Fruit fly (Drosophila melanogaster) whole organism, adult: ENCODE measurements around the gene Ork1.

Experiments used
- CG11617 ChIP-seq: fragments of 200-800 bp; sonication (Bioruptor generic); optimal IDR thresholded peaks from 2 replicates; lab custom pipeline; 2017; ENCODE audit warnings: mild to moderate bottlenecking, missing biosample characterization, missing genetic modification reagents, missing genetic modification characterization
- CG12768 ChIP-seq: fragments of 200-800 bp; sonication (Bioruptor generic); optimal IDR thresholded peaks from 2 replicates; lab custom pipeline; 2017; ENCODE audit warnings: missing biosample characterization, missing genetic modification characterization, mild to moderate bottlenecking, moderate library complexity, missing genetic modification reagents
- CG14711 ChIP-seq: fragments of 200-800 bp; sonication (Bioruptor generic); optimal IDR thresholded peaks from 2 replicates; lab custom pipeline; 2018; ENCODE audit warnings: missing biosample characterization, mild to moderate bottlenecking, missing genetic modification characterization, moderate library complexity
- CG1620 ChIP-seq: fragments of 200-800 bp; sonication (Bioruptor generic); optimal IDR thresholded peaks from 2 replicates; lab custom pipeline; 2016; ENCODE audit warnings: missing biosample characterization, missing genetic modification characterization
- CG33017 ChIP-seq: fragments of 200-800 bp; sonication (Bioruptor generic); optimal IDR thresholded peaks from 2 replicates; lab custom pipeline; 2018; ENCODE audit warnings: missing biosample characterization, mild to moderate bottlenecking, missing genetic modification characterization, moderate library complexity
- CG5204 ChIP-seq: fragments of 200-800 bp; sonication (Bioruptor generic); optimal IDR thresholded peaks from 2 replicates; lab custom pipeline; 2016; ENCODE audit warnings: missing biosample characterization, missing genetic modification characterization
- CG7045 ChIP-seq: fragments of 200-800 bp; sonication (Bioruptor generic); optimal IDR thresholded peaks from 2 replicates; lab custom pipeline; 2017; ENCODE audit warnings: missing biosample characterization, mild to moderate bottlenecking, missing genetic modification characterization
- CG7101 ChIP-seq: fragments of 200-800 bp; sonication (Bioruptor generic); optimal IDR thresholded peaks from 2 replicates; lab custom pipeline; 2018; ENCODE audit warnings: missing biosample characterization, mild to moderate bottlenecking, missing genetic modification characterization, moderate library complexity
- Clk ChIP-seq: fragments of 200-800 bp; sonication (Bioruptor generic); optimal IDR thresholded peaks from 2 replicates; lab custom pipeline; 2017; ENCODE audit warnings: missing biosample characterization, missing genetic modification characterization
- Crg-1 ChIP-seq: fragments of 200-800 bp; sonication (Bioruptor generic); optimal IDR thresholded peaks from 2 replicates; lab custom pipeline; 2016; ENCODE audit warnings: missing biosample characterization, missing genetic modification characterization
- Hr96 ChIP-seq: fragments of 200-800 bp; sonication (Bioruptor generic); optimal IDR thresholded peaks from 2 replicates; lab custom pipeline; 2016; ENCODE audit warnings: missing biosample characterization, missing genetic modification characterization
- Mnt ChIP-seq: fragments of 200-800 bp; sonication (Bioruptor generic); optimal IDR thresholded peaks from 2 replicates; lab custom pipeline; 2016; ENCODE audit warnings: missing biosample characterization, mild to moderate bottlenecking, missing genetic modification characterization
- bab1 ChIP-seq: fragments of 200-800 bp; sonication (Bioruptor generic); optimal IDR thresholded peaks from 3 replicates; lab custom pipeline; 2019; ENCODE audit warnings: missing biosample characterization, mild to moderate bottlenecking, missing genetic modification characterization, moderate library complexity
- cic ChIP-seq: fragments of 200-800 bp; sonication (Bioruptor generic); optimal IDR thresholded peaks from 2 replicates; lab custom pipeline; 2017; ENCODE audit warnings: missing biosample characterization, mild to moderate bottlenecking, missing genetic modification characterization, moderate library complexity
- cnc ChIP-seq, 2 experiments: fragments of >200 bp; optimal IDR thresholded peaks; 2 replicates each; lab custom pipeline; 2017
- kay ChIP-seq: fragments of 200-800 bp; sonication (Bioruptor generic); peaks from one replicate; lab custom pipeline; 2016; ENCODE audit warnings: missing biosample characterization, missing genetic modification characterization, borderline replicate concordance
- ovo ChIP-seq: fragments of 200-800 bp; sonication (Bioruptor generic); optimal IDR thresholded peaks from 2 replicates; lab custom pipeline; 2016; ENCODE audit warnings: missing biosample characterization, missing genetic modification characterization
- pad ChIP-seq: fragments of 200-800 bp; sonication (Bioruptor generic); optimal IDR thresholded peaks from 3 replicates; lab custom pipeline; 2017; ENCODE audit warnings: missing biosample characterization, missing genetic modification characterization, mild to moderate bottlenecking, moderate library complexity, missing genetic modification reagents
- tj ChIP-seq: fragments of 200-800 bp; sonication (Bioruptor generic); optimal IDR thresholded peaks from 3 replicates; lab custom pipeline; 2017; ENCODE audit warnings: missing biosample characterization, mild to moderate bottlenecking, missing genetic modification characterization, moderate library complexity
- toe ChIP-seq: fragments of 200-800 bp; sonication (Bioruptor generic); optimal IDR thresholded peaks from 2 replicates; lab custom pipeline; 2016; ENCODE audit warnings: missing biosample characterization, missing genetic modification characterization

Ork1 gene

DNA sequence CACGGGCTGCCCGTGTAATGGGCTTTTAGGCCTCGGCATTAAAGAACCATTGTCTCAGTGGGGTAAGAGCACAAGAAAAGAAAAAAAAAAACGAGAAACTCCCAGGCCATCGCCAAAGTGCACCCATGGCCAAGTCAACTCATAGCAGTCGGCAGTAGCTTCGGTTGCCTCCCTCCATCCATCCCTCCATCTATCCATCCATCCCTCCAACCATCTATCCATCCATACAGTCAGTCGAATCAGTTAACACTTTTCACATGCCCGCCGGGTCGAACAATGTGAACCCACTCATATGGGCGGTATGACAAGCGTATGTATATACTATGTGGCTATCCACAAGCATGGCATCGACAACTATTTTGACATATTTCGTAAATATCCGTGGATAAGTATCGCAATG is 23.4 kb downstream of the Ork1 start:
- TF ChIP-seq CG7101 (tag; lab: Kevin White, UChicago), result no peak
- no peak for TF ChIP-seq Mnt (GFP tag; lab: Kevin White, UChicago)
- TF ChIP-seq cnc (optimal IDR thresholded peaks at IDR 0.05; lab: Kevin White, UChicago), result no peak
- TF ChIP-seq Hr96, result no peak
- TF ChIP-seq CG5204 (GFP tag; lab: Kevin White, UChicago), result no peak
- TF ChIP-seq CG33017, result no peak
- TF ChIP-seq cic (GFP tag; lab: Kevin White, UChicago), result no peak

- TF ChIP-seq Mnt (GFP tag; lab: Kevin White, UChicago) (no peak), kay (GFP tag; lab: Kevin White, UChicago) (peak; percentile 78)
Measured at dm6 chrX:10865580-10866331, 25.3 kb downstream of the Ork1 start.

DNA sequence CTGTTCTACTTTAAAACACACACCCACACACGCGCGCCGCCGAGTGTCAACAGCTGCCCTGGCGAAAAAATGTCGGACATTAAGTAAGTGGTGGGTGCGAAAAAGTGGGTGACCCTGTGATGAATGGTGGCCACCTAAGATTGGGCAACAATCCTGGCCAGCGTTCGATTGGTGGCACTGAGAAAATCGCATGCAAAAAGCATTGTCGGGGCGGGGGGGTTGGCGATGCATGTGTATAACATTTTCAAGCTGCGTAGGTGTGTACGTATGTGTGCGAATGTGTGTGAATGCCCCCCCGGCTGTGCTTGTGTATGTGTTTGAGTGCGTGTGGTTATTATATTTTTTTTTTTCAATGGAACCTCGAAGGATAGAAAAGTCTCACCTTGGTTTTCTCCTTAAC is 33.2 kb downstream of the Ork1 start:
- TF ChIP-seq CG12768 (GFP tag; lab: Kevin White, UChicago), result no peak
- TF ChIP-seq Mnt (GFP tag; lab: Kevin White, UChicago), result peak; percentile 62

dm6 chrX:10857376-10857775 is 33.7 kb downstream of the Ork1 start, which contains the start of the genes sofe and CG2186:
sofe (minus strand) TSS chrX:10857413.
CG2186 (plus strand) TSS chrX:10857655.
- TF ChIP-seq CG11617 (peak; percentile 5), ovo (peak; percentile 92), CG5204 (GFP tag; lab: Kevin White, UChicago) (no peak), CG12768 (GFP tag; lab: Kevin White, UChicago) (no peak), Hr96 (no peak), CG14711 (peak; percentile 61), CG1620 (GFP tag; lab: Kevin White, UChicago) (peak; percentile 84), CG33017 (no peak), bab1 (GFP tag; lab: Kevin White, UChicago) (peak; percentile 73), CG7101 (tag; lab: Kevin White, UChicago) (peak; percentile 77), CG7045 (no peak), Clk (GFP tag; lab: Kevin White, UChicago) (no peak), tj (GFP tag; lab: Kevin White, UChicago) (peak; percentile 35), Crg-1 (GFP tag; lab: Kevin White, UChicago) (peak; percentile 60), cnc (optimal IDR thresholded peaks at IDR 0.05; lab: Kevin White, UChicago) (no peak), Mnt (GFP tag; lab: Kevin White, UChicago) (peak; percentile 63), kay (GFP tag; lab: Kevin White, UChicago) (no peak), cic (GFP tag; lab: Kevin White, UChicago) (no peak), toe (GFP tag; lab: Kevin White, UChicago) (peak; percentile 75), pad (GFP tag; lab: Kevin White, UChicago) (peak; percentile 43)

- TF ChIP-seq pad (GFP tag; lab: Kevin White, UChicago) (no peak), Mnt (GFP tag; lab: Kevin White, UChicago) (peak; percentile 14), CG5204 (GFP tag; lab: Kevin White, UChicago) (no peak), tj (GFP tag; lab: Kevin White, UChicago) (no peak), CG14711 (peak; percentile 51), ovo (peak; percentile 35), cic (GFP tag; lab: Kevin White, UChicago) (no peak), CG7101 (tag; lab: Kevin White, UChicago) (peak; percentile 3), bab1 (GFP tag; lab: Kevin White, UChicago) (peak; percentile 39), Hr96 (no peak)
Measured at dm6 chrX:10854686-10855085, 36.4 kb downstream of the Ork1 start, which contains the start of gene feo. feo (minus strand) TSS chrX:10854869.

DNA sequence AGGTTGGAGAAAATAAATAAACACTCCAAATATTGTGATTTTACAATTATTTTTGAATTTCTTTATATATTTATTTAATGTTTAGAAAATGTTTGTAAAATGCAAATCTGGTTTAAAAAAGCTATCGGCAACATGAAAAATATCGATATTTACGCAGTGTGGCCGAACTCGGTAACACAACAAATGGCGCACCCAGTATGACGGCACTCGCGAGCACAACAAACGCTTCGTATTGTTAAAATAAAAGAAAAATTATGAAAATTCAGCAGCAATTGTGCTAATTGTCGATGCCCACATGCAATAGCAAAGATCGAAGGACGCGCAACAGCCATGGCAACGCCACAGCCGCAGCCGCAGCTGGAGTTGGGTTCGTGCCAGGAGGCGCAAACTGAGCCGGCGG is 42.5 kb downstream of the Ork1 start, which contains the start of gene CG2202:
Gene CG2202 (plus strand): TSS at position 193 of the 400 bp plus-strand sequence.
- no peak for TF ChIP-seq Crg-1 (GFP tag; lab: Kevin White, UChicago)
- TF ChIP-seq kay (GFP tag; lab: Kevin White, UChicago), result no peak
- TF ChIP-seq CG14711, result peak; percentile 15
- no peak for TF ChIP-seq Clk (GFP tag; lab: Kevin White, UChicago)
- peak; percentile 53 for TF ChIP-seq bab1 (GFP tag; lab: Kevin White, UChicago)
- TF ChIP-seq tj (GFP tag; lab: Kevin White, UChicago), result peak; percentile 10
- peak; percentile 34 for TF ChIP-seq Mnt (GFP tag; lab: Kevin White, UChicago)
- TF ChIP-seq ovo, result no peak
- no peak for TF ChIP-seq cnc (optimal IDR thresholded peaks at IDR 0.05; lab: Kevin White, UChicago)

dm6 chrX:10847447-10847846 is 43.6 kb downstream of the Ork1 start:
- TF ChIP-seq Clk (GFP tag; lab: Kevin White, UChicago), result no peak
- no peak for TF ChIP-seq CG11617
- no peak for TF ChIP-seq tj (GFP tag; lab: Kevin White, UChicago)
- no peak for TF ChIP-seq CG7045
- no peak for TF ChIP-seq CG5204 (GFP tag; lab: Kevin White, UChicago)
- TF ChIP-seq CG7101 (tag; lab: Kevin White, UChicago), result no peak
- TF ChIP-seq CG12768 (GFP tag; lab: Kevin White, UChicago), result no peak
- no peak for TF ChIP-seq Mnt (GFP tag; lab: Kevin White, UChicago)
- no peak for TF ChIP-seq pad (GFP tag; lab: Kevin White, UChicago)
- TF ChIP-seq CG33017, result no peak
- no peak for TF ChIP-seq ovo
- no peak for TF ChIP-seq cnc (optimal IDR thresholded peaks at IDR 0.05; lab: Kevin White, UChicago)
- no peak for TF ChIP-seq Hr96
- TF ChIP-seq CG1620 (GFP tag; lab: Kevin White, UChicago), result no peak
- no peak for TF ChIP-seq bab1 (GFP tag; lab: Kevin White, UChicago)
- no peak for TF ChIP-seq kay (GFP tag; lab: Kevin White, UChicago)
